Worm (Caenorhabditis elegans) whole organism, mixed stage, embryonic: ENCODE measurements around the gene F56C3.10.

ENCODE experiments used
- flh-1 ChIP-seq: fragments of 200-800 bp; sonication (Bioruptor generic); optimal IDR thresholded peaks from 2 replicates; lab custom pipeline; 2018; ENCODE audit warnings: mild to moderate bottlenecking, missing genetic modification characterization, moderate library complexity, missing compliant biosample characterization
- lin-13 ChIP-seq: fragments of 150-350 bp; optimal IDR thresholded peaks from 2 replicates; lab custom pipeline; 2014; ENCODE audit warnings: missing biosample characterization, missing genetic modification characterization
- lsy-2 ChIP-seq: fragments of 150-350 bp; optimal IDR thresholded peaks from 2 replicates; lab custom pipeline; 2014; ENCODE audit warnings: missing biosample characterization, missing genetic modification characterization
- nhr-12 ChIP-seq: fragments of 150-350 bp; optimal IDR thresholded peaks from 2 replicates; lab custom pipeline; 2014; ENCODE audit warnings: missing biosample characterization, missing genetic modification characterization
- nhr-2 ChIP-seq: fragments of 150-350 bp; optimal IDR thresholded peaks from 2 replicates; lab custom pipeline; 2014; ENCODE audit warnings: missing biosample characterization, missing genetic modification characterization
- nhr-237 ChIP-seq: fragments of 150-350 bp; optimal IDR thresholded peaks from 2 replicates; lab custom pipeline; 2014; ENCODE audit warnings: missing biosample characterization, missing genetic modification characterization
- pha-4 ChIP-seq: fragments of 150-350 bp; optimal IDR thresholded peaks from 2 replicates; lab custom pipeline; 2018; ENCODE audit warnings: missing biosample characterization, missing genetic modification reagents, missing genetic modification characterization
- snpc-4 ChIP-seq: fragments of 150-350 bp; optimal IDR thresholded peaks from 2 replicates; lab custom pipeline; 2014; ENCODE audit warnings: missing biosample characterization, missing genetic modification characterization
- unc-39 ChIP-seq: fragments of 150-350 bp; optimal IDR thresholded peaks from 2 replicates; lab custom pipeline; 2014; ENCODE audit warnings: missing biosample characterization, missing genetic modification characterization
- unc-62 ChIP-seq: fragments of 150-350 bp; optimal IDR thresholded peaks from 2 replicates; lab custom pipeline; 2014; ENCODE audit warnings: missing biosample characterization, missing genetic modification reagents, missing genetic modification characterization

- TF ChIP-seq nhr-12 (tag; lab: Kevin White, UChicago) (no peak), nhr-2 (tag; lab: Kevin White, UChicago) (no peak), snpc-4 (tag; lab: Kevin White, UChicago) (no peak), lin-13 (tag; lab: Kevin White, UChicago) (no peak), lsy-2 (tag; lab: Kevin White, UChicago) (no peak), flh-1 (GFP tag; lab: Kevin White, UChicago) (no peak), nhr-237 (tag; lab: Kevin White, UChicago) (no peak), pha-4 (tag; lab: Kevin White, UChicago) (no peak), unc-39 (tag; lab: Kevin White, UChicago) (no peak), unc-62 (GFP tag; lab: Kevin White, UChicago) (no peak)
Measured at ce11 chrX:1337009-1337408, 44.5 kb downstream of the F56C3.10 start, which contains the start of gene ttr-37.
